Fruit fly (Drosophila melanogaster) whole organism, embryonic: ENCODE data around the gene CG11593.
A peak's percentile ranks its signal among the peaks of the same experiment; 100 is the strongest.

ENCODE experiments used
- Abd-B ChIP-seq: fragments of 200-800 bp; sonication (Bioruptor generic); optimal IDR thresholded peaks from 2 replicates; lab custom pipeline; 2018; ENCODE audit warnings: missing biosample characterization, mild to moderate bottlenecking, missing genetic modification characterization, moderate library complexity
- CG11560 ChIP-seq: fragments of 200-800 bp; sonication (Bioruptor generic); IDR thresholded peaks from 3 replicates; pipeline ENCODE4 v1.3.6; 2022; ENCODE audit warnings: missing biosample characterization, missing genetic modification characterization
- CG12155 ChIP-seq: fragments of 200-800 bp; sonication (Bioruptor generic); optimal IDR thresholded peaks from 3 replicates; lab custom pipeline; 2016; ENCODE audit warnings: missing biosample characterization, missing genetic modification characterization
- CG12391 ChIP-seq: fragments of 200-800 bp; sonication (Bioruptor generic); optimal IDR thresholded peaks from 3 replicates; lab custom pipeline; 2018; ENCODE audit warnings: missing biosample characterization, mild to moderate bottlenecking, missing genetic modification characterization, moderate library complexity
- CG13624 ChIP-seq: fragments of 200-800 bp; sonication (Bioruptor generic); optimal IDR thresholded peaks from 2 replicates; lab custom pipeline; 2016; ENCODE audit warnings: missing biosample characterization, missing genetic modification characterization
- CG14860 ChIP-seq: fragments of 200-800 bp; sonication (Bioruptor generic); IDR thresholded peaks from 3 replicates; pipeline ENCODE4 v1.3.6; 2022; ENCODE audit warnings: missing biosample characterization, missing genetic modification characterization; ENCODE audit not compliant: partially characterized antibody
- CG1529 ChIP-seq: fragments of 200-800 bp; sonication (Bioruptor generic); optimal IDR thresholded peaks from 3 replicates; lab custom pipeline; 2018; ENCODE audit warnings: missing biosample characterization, missing genetic modification characterization
- CG1647 ChIP-seq: fragments of 200-800 bp; sonication (Bioruptor generic); optimal IDR thresholded peaks from 3 replicates; lab custom pipeline; 2016; ENCODE audit warnings: missing biosample characterization, missing genetic modification characterization
- CG17359 ChIP-seq: fragments of 200-800 bp; sonication (Bioruptor generic); optimal IDR thresholded peaks from 3 replicates; lab custom pipeline; 2018; ENCODE audit warnings: missing biosample characterization, mild to moderate bottlenecking, missing genetic modification characterization, moderate library complexity
- CG17829 ChIP-seq: fragments of 200-800 bp; optimal IDR thresholded peaks from 2 replicates; lab custom pipeline; 2019; ENCODE audit warnings: missing biosample characterization, mild to moderate bottlenecking, missing genetic modification characterization, moderate library complexity
- CG3163 ChIP-seq: fragments of 200-800 bp; sonication (Bioruptor generic); optimal IDR thresholded peaks from 3 replicates; lab custom pipeline; 2016; ENCODE audit warnings: missing biosample characterization, missing genetic modification characterization
- CG33213 ChIP-seq: fragments of 200-800 bp; sonication (Bioruptor generic); optimal IDR thresholded peaks from 3 replicates; lab custom pipeline; 2016; ENCODE audit warnings: missing biosample characterization, missing genetic modification characterization
- CG34224 ChIP-seq: fragments of 200-800 bp; sonication (Bioruptor generic); IDR thresholded peaks from 3 replicates; pipeline ENCODE4 v1.3.6; 2022; ENCODE audit warnings: missing biosample characterization, missing genetic modification characterization; ENCODE audit not compliant: partially characterized antibody
- CG6854 ChIP-seq: fragments of 200-800 bp; sonication (Bioruptor generic); optimal IDR thresholded peaks from 3 replicates; lab custom pipeline; 2017; ENCODE audit warnings: missing biosample characterization, mild to moderate bottlenecking, missing genetic modification characterization
- CG7357 ChIP-seq: fragments of 200-800 bp; sonication (Bioruptor generic); IDR thresholded peaks from 3 replicates; pipeline ENCODE4 v1.3.6; 2022; ENCODE audit warnings: missing biosample characterization, missing genetic modification characterization
- CG7372 ChIP-seq: fragments of 200-800 bp; sonication (Bioruptor generic); IDR thresholded peaks from 2 replicates; pipeline ENCODE4 v1.3.6; 2022; ENCODE audit warnings: missing biosample characterization, missing genetic modification characterization
- CG8765 ChIP-seq: fragments of 200-800 bp; sonication (Bioruptor generic); IDR thresholded peaks from 2 replicates; pipeline ENCODE4 v1.3.6; 2022; ENCODE audit warnings: missing biosample characterization, missing genetic modification characterization
- CG8944 ChIP-seq: fragments of 200-800 bp; sonication (Bioruptor generic); optimal IDR thresholded peaks from 3 replicates; lab custom pipeline; 2016; ENCODE audit warnings: missing biosample characterization, missing genetic modification characterization
- Camta ChIP-seq: fragments of 200-800 bp; sonication (Bioruptor generic); optimal IDR thresholded peaks from 2 replicates; lab custom pipeline; 2016; ENCODE audit warnings: missing biosample characterization, missing genetic modification characterization
- D19B ChIP-seq: fragments of 200-800 bp; sonication (Bioruptor generic); optimal IDR thresholded peaks from 2 replicates; lab custom pipeline; 2017; ENCODE audit warnings: missing biosample characterization, mild to moderate bottlenecking, missing genetic modification characterization
- Doc2 ChIP-seq: fragments of 200-800 bp; sonication (Bioruptor generic); IDR thresholded peaks from 2 replicates; pipeline ENCODE4 v1.3.6; 2022; ENCODE audit warnings: missing biosample characterization, missing genetic modification characterization
- E2f2 ChIP-seq: fragments of 200-800 bp; sonication (Bioruptor generic); IDR thresholded peaks from 2 replicates; pipeline ENCODE4 v1.3.6; 2022; ENCODE audit warnings: missing biosample characterization, missing genetic modification characterization
- H15 ChIP-seq: fragments of 200-800 bp; sonication (Bioruptor generic); IDR thresholded peaks from 3 replicates; pipeline ENCODE4 v1.3.6; 2022; ENCODE audit warnings: missing biosample characterization, missing genetic modification characterization
- Hr3 ChIP-seq: fragments of 200-800 bp; sonication (Bioruptor generic); optimal IDR thresholded peaks from 3 replicates; lab custom pipeline; 2016; ENCODE audit warnings: missing biosample characterization, missing genetic modification characterization
- MBD-R2 ChIP-seq: fragments of 200-800 bp; sonication (Bioruptor generic); IDR thresholded peaks from 2 replicates; pipeline ENCODE4 v1.3.6; 2022; ENCODE audit warnings: missing biosample characterization, missing genetic modification characterization
- MESR4 ChIP-seq: fragments of 200-800 bp; sonication (Bioruptor generic); optimal IDR thresholded peaks from 2 replicates; lab custom pipeline; 2018; ENCODE audit warnings: missing biosample characterization, mild to moderate bottlenecking, missing genetic modification characterization, moderate library complexity
- Neu2 ChIP-seq: fragments of 200-800 bp; sonication (Bioruptor generic); optimal IDR thresholded peaks from 3 replicates; lab custom pipeline; 2016; ENCODE audit warnings: missing biosample characterization, missing genetic modification characterization, borderline replicate concordance
- Nf-YA ChIP-seq: fragments of 200-800 bp; sonication (Bioruptor generic); IDR thresholded peaks from 2 replicates; pipeline ENCODE4 v1.3.6; 2022; ENCODE audit warnings: missing biosample characterization, missing genetic modification characterization
- Oaz ChIP-seq: fragments of 200-800 bp; sonication (Bioruptor generic); IDR thresholded peaks from 2 replicates; pipeline ENCODE4 v1.3.6; 2022; ENCODE audit warnings: missing biosample characterization, missing genetic modification characterization
- Oli ChIP-seq: fragments of 200-800 bp; sonication (Bioruptor generic); optimal IDR thresholded peaks from 2 replicates; lab custom pipeline; 2018; ENCODE audit warnings: missing biosample characterization, mild to moderate bottlenecking, missing genetic modification characterization, moderate library complexity
- PHDP ChIP-seq: fragments of 200-800 bp; sonication (Bioruptor generic); optimal IDR thresholded peaks from 3 replicates; lab custom pipeline; 2018; ENCODE audit warnings: missing biosample characterization, mild to moderate bottlenecking, missing genetic modification characterization, moderate library complexity
- Ravus ChIP-seq: fragments of 200-800 bp; sonication (Bioruptor generic); IDR thresholded peaks from 2 replicates; pipeline ENCODE4 v1.3.6; 2022; ENCODE audit warnings: missing biosample characterization, missing genetic modification characterization
- Sox102F ChIP-seq: fragments of 200-800 bp; sonication (Bioruptor generic); optimal IDR thresholded peaks from 2 replicates; lab custom pipeline; 2018; ENCODE audit warnings: missing biosample characterization, mild to moderate bottlenecking, missing genetic modification characterization, moderate library complexity
- caup ChIP-seq: fragments of 200-800 bp; sonication (Bioruptor generic); optimal IDR thresholded peaks from 3 replicates; lab custom pipeline; 2017; ENCODE audit warnings: missing biosample characterization, mild to moderate bottlenecking, missing genetic modification characterization, moderate library complexity; ENCODE audit not compliant: severe bottlenecking
- crp ChIP-seq, 2 experiments: fragments of 200-800 bp; sonication (Bioruptor generic); optimal IDR thresholded peaks; 2 replicates in 1 of 2; 3 replicates in 1 of 2; lab custom pipeline; 2017; ENCODE audit warnings: missing biosample characterization in 2 of 2, missing genetic modification characterization in 2 of 2, mild to moderate bottlenecking in 1 of 2, moderate library complexity in 1 of 2
- en ChIP-seq: fragments of 200-800 bp; sonication (Bioruptor generic); optimal IDR thresholded peaks from 2 replicates; lab custom pipeline; 2016; ENCODE audit warnings: missing biosample characterization, missing genetic modification characterization
- gfzf ChIP-seq: fragments of 200-800 bp; sonication (Bioruptor generic); optimal IDR thresholded peaks from 2 replicates; lab custom pipeline; 2016; ENCODE audit warnings: missing biosample characterization, mild to moderate bottlenecking, missing genetic modification characterization, moderate library complexity
- grau ChIP-seq: fragments of 200-800 bp; optimal IDR thresholded peaks from 3 replicates; lab custom pipeline; 2019; ENCODE audit warnings: missing biosample characterization, mild to moderate bottlenecking, missing genetic modification characterization, moderate library complexity
- hbn ChIP-seq: fragments of 200-800 bp; sonication (Bioruptor generic); IDR thresholded peaks from 2 replicates; pipeline ENCODE4 v1.3.6; 2022; ENCODE audit warnings: missing biosample characterization, missing genetic modification characterization; ENCODE audit not compliant: partially characterized antibody
- kay ChIP-seq: fragments of 200-800 bp; sonication (Bioruptor generic); optimal IDR thresholded peaks from 2 replicates; lab custom pipeline; 2016; ENCODE audit warnings: missing biosample characterization, missing genetic modification characterization
- lbe ChIP-seq: fragments of 200-800 bp; sonication (Bioruptor generic); optimal IDR thresholded peaks from 2 replicates; lab custom pipeline; 2016; ENCODE audit warnings: missing biosample characterization, mild to moderate bottlenecking, missing genetic modification characterization
- lilli ChIP-seq: fragments of 200-800 bp; sonication (Bioruptor generic); optimal IDR thresholded peaks from 3 replicates; lab custom pipeline; 2016; ENCODE audit warnings: missing biosample characterization, missing genetic modification characterization
- phol ChIP-seq: fragments of 200-800 bp; sonication (Bioruptor generic); optimal IDR thresholded peaks from 3 replicates; lab custom pipeline; 2018; ENCODE audit warnings: missing biosample characterization, mild to moderate bottlenecking, missing genetic modification characterization, moderate library complexity
- pum ChIP-seq: fragments of 200-800 bp; sonication (Bioruptor generic); optimal IDR thresholded peaks from 2 replicates; lab custom pipeline; 2016; ENCODE audit warnings: missing biosample characterization, missing genetic modification characterization
- seq ChIP-seq: fragments of 200-800 bp; sonication (Bioruptor generic); IDR thresholded peaks from 2 replicates; pipeline ENCODE4 v1.3.6; 2022; ENCODE audit warnings: missing biosample characterization, missing genetic modification characterization
- sim ChIP-seq: fragments of 200-800 bp; sonication (Bioruptor generic); IDR thresholded peaks from 2 replicates; pipeline ENCODE4 v1.3.6; 2022; ENCODE audit warnings: missing biosample characterization, missing genetic modification characterization
- sima ChIP-seq: fragments of 200-800 bp; sonication (Bioruptor generic); optimal IDR thresholded peaks from 2 replicates; lab custom pipeline; 2016; ENCODE audit warnings: missing biosample characterization, missing genetic modification characterization
- stwl ChIP-seq: fragments of 200-800 bp; sonication (Bioruptor generic); optimal IDR thresholded peaks from 3 replicates; lab custom pipeline; 2018; ENCODE audit warnings: missing biosample characterization, mild to moderate bottlenecking, missing genetic modification characterization, moderate library complexity
- tgo ChIP-seq: fragments of 200-800 bp; sonication (Bioruptor generic); IDR thresholded peaks from 3 replicates; pipeline ENCODE4 v1.3.6; 2022; ENCODE audit warnings: missing biosample characterization, missing genetic modification characterization
- tio ChIP-seq: fragments of 200-800 bp; sonication (Bioruptor generic); optimal IDR thresholded peaks from 2 replicates; lab custom pipeline; 2017; ENCODE audit warnings: missing biosample characterization, missing genetic modification characterization, inconsistent platforms
- wdn ChIP-seq: fragments of 200-800 bp; sonication (Bioruptor generic); IDR thresholded peaks from 2 replicates; pipeline ENCODE4 v1.3.6; 2022; ENCODE audit warnings: missing biosample characterization, missing genetic modification characterization

Gene CG11593

DNA sequence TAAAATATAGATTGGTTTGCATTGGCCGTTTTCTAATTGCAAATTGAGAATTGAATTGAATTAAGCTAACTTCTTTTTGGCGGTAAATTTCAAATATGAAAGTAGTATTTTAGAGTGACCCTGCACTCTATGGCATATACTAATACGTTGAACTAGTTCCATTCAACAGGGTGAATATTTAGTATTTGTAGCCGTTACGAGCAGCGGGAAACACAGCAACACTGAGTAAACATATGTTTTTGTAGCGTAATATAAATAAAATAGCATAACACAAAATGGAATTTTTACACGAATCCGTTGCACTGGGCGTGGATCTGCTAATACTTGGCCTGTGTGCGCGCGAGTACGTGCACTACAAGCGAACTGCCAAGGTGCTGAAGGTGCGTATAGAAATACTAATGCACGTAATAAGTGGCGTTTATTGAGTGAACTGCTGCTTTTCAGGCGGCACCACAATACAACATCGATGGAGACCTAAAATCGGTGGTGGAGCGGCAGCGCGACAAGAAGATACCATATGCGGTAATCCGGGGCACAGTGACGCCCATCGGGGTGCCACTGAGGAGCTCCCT, 18.9 kb downstream of the CG11593 start, which contains the start of gene Mul1 (continued):
- TF ChIP-seq wdn (GFP tag; lab: Robert Waterston, UW) (no peak), Neu2 (GFP tag; lab: Kevin White, UChicago) (no peak), lbe (GFP tag; lab: Kevin White, UChicago) (no peak), Hr3 (no peak), CG12391 (no peak), Sox102F (no peak), phol (tag; lab: Kevin White, UChicago) (no peak), E2f2 (GFP tag; lab: Robert Waterston, UW) (peak; percentile 93), CG12155 (no peak), MBD-R2 (GFP tag; lab: Robert Waterston, UW) (peak; percentile 83), gfzf (GFP tag; lab: Kevin White, UChicago) (peak; percentile 88), CG1647 (no peak), CG8765 (no peak), CG17359 (tag; lab: Kevin White, UChicago) (no peak), sima (GFP tag; lab: Kevin White, UChicago) (no peak), CG11560 (tag; lab: Robert Waterston, UW) (no peak), D19B (GFP tag; lab: Kevin White, UChicago) (no peak), Doc2 (GFP tag; lab: Robert Waterston, UW) (no peak), crp (GFP tag; optimal IDR thresholded peaks at IDR 0.05; lab: Kevin White, UChicago) (peak; percentile 68 to 92), Oaz (GFP tag; lab: Robert Waterston, UW) (no peak), lilli (no peak), CG1529 (GFP tag; lab: Kevin White, UChicago) (no peak), seq (GFP tag; lab: Robert Waterston, UW) (no peak), Abd-B (GFP tag; lab: Kevin White, UChicago) (no peak), CG8944 (GFP tag; lab: Kevin White, UChicago) (no peak), caup (no peak), PHDP (tag; lab: Kevin White, UChicago) (peak; percentile 10), Nf-YA (GFP tag; lab: Robert Waterston, UW) (no peak), sim (GFP tag; lab: Robert Waterston, UW) (no peak), grau (tag; lab: Kevin White, UChicago) (no peak), CG3163 (GFP tag; lab: Kevin White, UChicago) (no peak), CG7357 (no peak), CG14860 (no peak), MESR4 (GFP tag; lab: Kevin White, UChicago) (peak; percentile 54), kay (GFP tag; lab: Kevin White, UChicago) (no peak), CG17829 (peak; percentile 12), tio (GFP tag; lab: Kevin White, UChicago) (no peak), hbn (GFP tag; lab: Robert Waterston, UW) (0 out of 2 replicates have a peak, but pooled peaks have one; percentile 17), H15 (GFP tag; lab: Robert Waterston, UW) (no peak), CG34224 (GFP tag; lab: Robert Waterston, UW) (peak; percentile 15; the same call in 1 of the 3 replicates), Oli (tag; lab: Kevin White, UChicago) (no peak), Camta (GFP tag; lab: Kevin White, UChicago) (no peak), CG7372 (no peak), pum (GFP tag; lab: Kevin White, UChicago) (no peak), CG13624 (GFP tag; lab: Kevin White, UChicago) (peak; percentile 18), stwl (tag; lab: Kevin White, UChicago) (peak; percentile 86), CG33213 (GFP tag; lab: Kevin White, UChicago) (peak; percentile 54), Ravus (no peak), tgo (GFP tag; lab: Robert Waterston, UW) (no peak), en (GFP tag; lab: Kevin White, UChicago) (no peak), CG6854 (GFP tag; lab: Kevin White, UChicago) (no peak)
